Worm (Caenorhabditis elegans) whole organism, L4 larva: Measurements from ENCODE around the gene F11G11.5.
"Not testable (repeated sequence)": the region's sequence is repeated elsewhere in the genome, so short reads cannot be mapped to it uniquely, and the experiment has no call there.

Experiments used
- T20F7.1 ChIP-seq: fragments of 200-800 bp; sonication (Bioruptor generic); optimal IDR thresholded peaks from 2 replicates; lab custom pipeline; 2018; ENCODE audit warnings: mild to moderate bottlenecking, missing genetic modification characterization, missing compliant biosample characterization
- T26A8.4 ChIP-seq: fragments of 200-800 bp; sonication (Bioruptor generic); IDR thresholded peaks from 2 replicates; pipeline ENCODE4 v1.3.6; 2022; ENCODE audit warnings: missing genetic modification characterization, missing compliant biosample characterization
- Y105C5A.15 ChIP-seq: fragments of 200-800 bp; sonication (Bioruptor generic); IDR thresholded peaks from 2 replicates; pipeline ENCODE4 v1.3.6; 2022; ENCODE audit warnings: missing genetic modification characterization, missing compliant biosample characterization
- Y5F2A.4 ChIP-seq: fragments of 200-800 bp; sonication (Bioruptor generic); optimal IDR thresholded peaks from 2 replicates; lab custom pipeline; 2018; ENCODE audit warnings: mild to moderate bottlenecking, missing genetic modification characterization, missing compliant biosample characterization
- ZK337.2 ChIP-seq: fragments of 200-800 bp; sonication (Bioruptor generic); IDR thresholded peaks from 2 replicates; pipeline ENCODE4 v1.3.6; 2022; ENCODE audit warnings: missing genetic modification reagents, missing genetic modification characterization, missing compliant biosample characterization
- ZK546.5 ChIP-seq, 2 experiments: sonication (generic microtip); optimal IDR thresholded peaks; 2 replicates each; lab custom pipeline; 2017; ENCODE audit warnings: missing biosample characterization in 2 of 2, missing genetic modification characterization in 2 of 2
- aha-1 ChIP-seq: fragments of 150-350 bp; peaks from one replicate; lab custom pipeline; 2014; ENCODE audit warnings: missing biosample characterization, missing genetic modification characterization
- ama-1 ChIP-seq: fragments of 150-350 bp; optimal IDR thresholded peaks from 2 replicates; lab custom pipeline; 2014; ENCODE audit warnings: inconsistent platforms, mixed read lengths
- arid-1 ChIP-seq: fragments of 200-800 bp; sonication (Bioruptor generic); conservative IDR thresholded peaks from 2 replicates; pipeline ENCODE4 v1.3.6; 2022; ENCODE audit warnings: missing genetic modification reagents, missing genetic modification characterization, missing compliant biosample characterization
- ceh-62 ChIP-seq: sonication (generic microtip); optimal IDR thresholded peaks from 2 replicates; lab custom pipeline; 2017; ENCODE audit warnings: missing biosample characterization, missing genetic modification characterization
- daf-16 ChIP-seq, 3 experiments: sonication (generic microtip); optimal IDR thresholded peaks; 2 replicates each; lab custom pipeline; 2016 to 2017; ENCODE audit warnings: missing genetic modification characterization in 3 of 3, missing genetic modification reagents in 3 of 3, mild to moderate bottlenecking in 2 of 3, missing compliant biosample characterization in 2 of 3, missing biosample characterization in 1 of 3, moderate library complexity in 1 of 3
- daf-19 ChIP-seq: fragments of 200-800 bp; sonication (Bioruptor generic); conservative IDR thresholded peaks from 2 replicates; pipeline ENCODE4 v1.3.6; 2022; ENCODE audit warnings: missing genetic modification characterization, missing compliant biosample characterization
- daf-8 ChIP-seq: fragments of 200-800 bp; sonication (Bioruptor generic); IDR thresholded peaks from 2 replicates; pipeline ENCODE4 v1.3.6; 2022; ENCODE audit warnings: missing genetic modification characterization, missing compliant biosample characterization
- dmd-9 ChIP-seq: fragments of 200-800 bp; sonication (Bioruptor generic); IDR thresholded peaks from 2 replicates; pipeline ENCODE4 v1.3.6; 2022; ENCODE audit warnings: missing genetic modification reagents, missing genetic modification characterization, missing compliant biosample characterization
- dpl-1 ChIP-seq: fragments of 150-350 bp; optimal IDR thresholded peaks from 2 replicates; lab custom pipeline; 2014; ENCODE audit warnings: missing biosample characterization, missing genetic modification reagents, missing genetic modification characterization
- duxl-1 ChIP-seq: sonication (generic microtip); optimal IDR thresholded peaks from 2 replicates; lab custom pipeline; 2016; ENCODE audit warnings: mild to moderate bottlenecking, missing genetic modification characterization, moderate library complexity, missing compliant biosample characterization; ENCODE audit not compliant: poor library complexity
- dve-1 ChIP-seq: sonication (generic microtip); optimal IDR thresholded peaks from 2 replicates; lab custom pipeline; 2017; ENCODE audit warnings: antibody characterized with exemption, mild to moderate bottlenecking, missing genetic modification characterization, missing compliant biosample characterization; ENCODE audit not compliant: insufficient read depth
- egl-27 ChIP-seq: sonication (generic microtip); optimal IDR thresholded peaks from 3 replicates; lab custom pipeline; 2017; ENCODE audit warnings: missing biosample characterization, missing genetic modification reagents, missing genetic modification characterization
- egl-43 ChIP-seq: fragments of 200-800 bp; sonication (Bioruptor generic); IDR thresholded peaks from 2 replicates; pipeline ENCODE4 v1.3.6; 2022; ENCODE audit warnings: missing genetic modification reagents, missing genetic modification characterization, missing compliant biosample characterization
- hlh-11 ChIP-seq: fragments of 200-800 bp; sonication (Bioruptor generic); optimal IDR thresholded peaks from 2 replicates; lab custom pipeline; 2018; ENCODE audit warnings: mild to moderate bottlenecking, missing genetic modification characterization, missing compliant biosample characterization
- hlh-30 ChIP-seq: sonication (generic microtip); optimal IDR thresholded peaks from 2 replicates; lab custom pipeline; 2017; ENCODE audit warnings: antibody characterized with exemption, mild to moderate bottlenecking, missing genetic modification characterization, missing compliant biosample characterization; ENCODE audit not compliant: insufficient read depth
- hmg-1.1 ChIP-seq: fragments of 200-800 bp; sonication (Bioruptor generic); IDR thresholded peaks from 2 replicates; pipeline ENCODE4 v1.3.6; 2022; ENCODE audit warnings: missing genetic modification reagents, missing genetic modification characterization, missing compliant biosample characterization
- lin-13 ChIP-seq: fragments of 150-350 bp; optimal IDR thresholded peaks from 2 replicates; lab custom pipeline; 2014; ENCODE audit warnings: missing biosample characterization, missing genetic modification reagents, missing genetic modification characterization
- lin-39 ChIP-seq: fragments of 150-350 bp; optimal IDR thresholded peaks from 2 replicates; lab custom pipeline; 2014; ENCODE audit warnings: missing biosample characterization, missing genetic modification reagents, missing genetic modification characterization
- lsy-2 ChIP-seq, 2 experiments: fragments of 150-350 bp in 1 of 2; sonication (generic microtip) in 1 of 2; optimal IDR thresholded peaks; 2 replicates each; lab custom pipeline; 2014 to 2017; ENCODE audit warnings: missing biosample characterization in 2 of 2, missing genetic modification characterization in 2 of 2
- mdl-1 ChIP-seq, 2 experiments: fragments of 150-350 bp in 1 of 2; sonication (generic microtip) in 1 of 2; optimal IDR thresholded peaks; 2 replicates each; lab custom pipeline; 2014 to 2017; ENCODE audit warnings: missing biosample characterization in 2 of 2, missing genetic modification characterization in 2 of 2
- mdt-29 ChIP-seq: fragments of 200-800 bp; sonication (Bioruptor generic); IDR thresholded peaks from 2 replicates; pipeline ENCODE4 v1.3.6; 2022; ENCODE audit warnings: missing genetic modification reagents, missing genetic modification characterization, missing compliant biosample characterization
- mep-1 ChIP-seq: fragments of 150-350 bp; sonication (generic microtip); optimal IDR thresholded peaks from 3 replicates; lab custom pipeline; 2014; ENCODE audit warnings: missing biosample characterization, missing genetic modification characterization
- nhr-41 ChIP-seq: fragments of 200-800 bp; sonication (Bioruptor generic); IDR thresholded peaks from 2 replicates; pipeline ENCODE4 v1.3.6; 2022; ENCODE audit warnings: missing genetic modification reagents, missing genetic modification characterization, missing compliant biosample characterization
- nhr-48 ChIP-seq: sonication (generic microtip); optimal IDR thresholded peaks from 2 replicates; lab custom pipeline; 2016; ENCODE audit warnings: mild to moderate bottlenecking, missing genetic modification characterization, missing compliant biosample characterization
- nhr-6 ChIP-seq: fragments of 150-350 bp; optimal IDR thresholded peaks from 2 replicates; lab custom pipeline; 2014; ENCODE audit warnings: missing biosample characterization, missing genetic modification characterization
- nhr-76 ChIP-seq: fragments of 150-350 bp; optimal IDR thresholded peaks from 2 replicates; lab custom pipeline; 2014; ENCODE audit warnings: missing biosample characterization, missing genetic modification characterization
- nhr-77 ChIP-seq: fragments of 150-350 bp; optimal IDR thresholded peaks from 2 replicates; lab custom pipeline; 2014; ENCODE audit warnings: missing biosample characterization, missing genetic modification characterization
- rbr-2 ChIP-seq: sonication (generic microtip); optimal IDR thresholded peaks from 2 replicates; lab custom pipeline; 2016; ENCODE audit warnings: missing genotype, missing genetic modification characterization, missing compliant biosample characterization
- set-16 ChIP-seq: fragments of 200-800 bp; sonication (Bioruptor generic); IDR thresholded peaks from 2 replicates; pipeline ENCODE4 v1.3.6; 2022; ENCODE audit warnings: missing genetic modification reagents, missing genetic modification characterization, missing compliant biosample characterization
- skn-1 ChIP-seq: fragments of 150-350 bp; optimal IDR thresholded peaks from 2 replicates; lab custom pipeline; 2014; ENCODE audit warnings: missing biosample characterization, missing genetic modification characterization
- snpc-4 ChIP-seq: fragments of 150-350 bp; optimal IDR thresholded peaks from 2 replicates; lab custom pipeline; 2014; ENCODE audit warnings: missing biosample characterization, missing genetic modification characterization
- spr-1 ChIP-seq: sonication (generic microtip); optimal IDR thresholded peaks from 2 replicates; lab custom pipeline; 2016; ENCODE audit warnings: mild to moderate bottlenecking, missing genetic modification characterization, missing compliant biosample characterization
- spr-3 ChIP-seq: fragments of 200-800 bp; sonication (Bioruptor generic); optimal IDR thresholded peaks from 2 replicates; lab custom pipeline; 2018; ENCODE audit warnings: mild to moderate bottlenecking, missing genetic modification characterization, missing compliant biosample characterization
- zfp-3 ChIP-seq: fragments of 200-800 bp; sonication (Bioruptor generic); conservative IDR thresholded peaks from 2 replicates; pipeline ENCODE4 v1.3.6; 2022; ENCODE audit warnings: missing genetic modification reagents, missing genetic modification characterization, missing compliant biosample characterization
- zip-11 ChIP-seq: fragments of 200-800 bp; sonication (Bioruptor generic); IDR thresholded peaks from 2 replicates; pipeline ENCODE4 v1.3.6; 2022; ENCODE audit warnings: missing genetic modification characterization, missing compliant biosample characterization
- zip-2 ChIP-seq: fragments of 150-350 bp; optimal IDR thresholded peaks from 2 replicates; lab custom pipeline; 2014; ENCODE audit warnings: missing biosample characterization, missing genetic modification characterization

The F11G11.5 gene

DNA sequence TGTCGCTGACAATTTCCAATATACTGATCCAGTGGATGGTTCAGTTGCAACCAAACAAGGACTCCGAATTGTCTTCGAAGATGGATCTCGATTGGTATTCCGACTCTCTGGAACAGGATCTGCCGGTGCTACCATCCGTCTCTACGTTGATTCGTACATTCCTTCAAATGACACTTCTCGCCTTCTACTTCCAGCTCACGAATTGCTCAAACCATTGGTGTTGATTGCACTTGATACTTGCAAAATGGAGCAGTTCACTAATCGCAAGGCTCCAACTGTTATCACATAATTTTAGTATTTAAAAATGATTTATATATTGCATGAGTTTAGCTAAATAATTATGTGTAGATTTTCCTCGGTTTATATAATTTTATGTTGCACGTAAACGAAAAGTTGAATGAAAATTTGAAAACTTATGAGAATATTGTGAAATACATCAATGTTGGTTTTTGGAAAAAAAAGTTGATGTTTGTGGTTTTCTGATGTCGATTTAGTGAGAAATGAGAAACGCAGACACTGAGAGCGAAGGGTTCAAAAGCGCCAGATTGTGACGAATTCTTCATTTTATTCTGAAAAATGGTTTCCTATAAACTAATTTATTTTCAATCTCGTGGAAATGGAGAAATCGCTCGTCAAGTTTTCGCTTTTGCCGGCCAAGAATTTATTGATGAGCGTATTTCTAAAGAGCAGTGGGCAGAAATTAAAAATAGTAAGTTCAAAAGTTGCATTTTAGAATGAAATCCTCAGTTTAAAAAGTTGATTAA lies 33.5 kb downstream of the F11G11.5 start, which contains the start of gene gst-9 (continued):
- TF ChIP-seq T20F7.1 (GFP tag; lab: Kevin White, UChicago) (peak; percentile 13), daf-19 (GFP tag; lab: Robert Waterston, UW) (no peak), ceh-62 (tag; lab: Kevin White, UChicago) (no peak), mdl-1 (tag; optimal IDR thresholded peaks at IDR 0.05; lab: Kevin White, UChicago) (no peak), skn-1 (tag; lab: Kevin White, UChicago) (no peak), lin-39 (tag; lab: Kevin White, UChicago) (no peak)
- TF ChIP-seq, all 104 proteins: peak for 29

DNA sequence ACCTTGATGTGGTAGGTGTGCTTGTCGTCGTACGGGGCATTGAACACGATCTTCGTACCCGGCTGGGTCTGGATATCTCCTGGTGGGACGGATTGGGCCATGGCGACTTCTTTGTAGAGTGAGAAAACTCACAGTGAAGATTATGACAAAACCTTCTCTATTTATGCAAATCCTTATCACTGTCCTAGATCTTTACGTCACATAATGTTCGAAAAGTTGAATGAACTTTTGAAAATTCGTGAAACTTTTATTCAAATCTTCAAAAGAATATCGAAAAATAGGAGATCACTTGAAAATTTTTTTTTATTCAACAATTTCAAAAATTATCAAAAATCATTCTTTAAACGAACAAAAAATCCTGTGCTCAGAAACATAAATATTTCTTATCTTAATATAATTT lies 34.9 kb downstream of the F11G11.5 start, which contains the start of gene msp-33:
Gene msp-33 (minus strand): TSS at position 101 of the 400 bp plus-strand sequence.
- TF ChIP-seq egl-43 (GFP tag; lab: Robert Waterston, UW) (no peak), aha-1 (peak; percentile 1), nhr-77 (tag; lab: Kevin White, UChicago) (no peak), nhr-6 (tag; lab: Kevin White, UChicago) (no peak), ZK546.5 (tag; optimal IDR thresholded peaks at IDR 0.05; lab: Kevin White, UChicago) (no peak)

DNA sequence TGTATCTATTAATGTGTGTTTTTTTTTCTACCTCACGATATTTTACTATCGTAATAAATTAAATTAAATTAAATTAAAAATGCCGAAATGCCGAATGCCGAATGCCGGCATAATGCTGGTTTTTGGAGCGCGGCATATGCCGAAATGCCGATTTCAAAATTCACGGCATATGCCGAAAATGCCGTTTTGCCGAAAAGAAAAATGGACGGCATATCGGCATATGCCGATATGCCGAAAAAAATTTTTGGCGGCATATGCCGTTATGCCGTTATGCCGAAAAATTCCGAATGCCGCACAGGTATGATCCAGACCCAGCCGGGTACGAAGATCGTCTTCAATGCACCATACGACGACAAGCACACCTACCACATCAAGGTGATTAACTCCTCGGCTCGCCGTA lies 40.8 kb downstream of the F11G11.5 start, which contains the start of gene msp-32:
Gene msp-32 (plus strand): TSS at position 301 of the 400 bp plus-strand sequence.
- not testable (repeated sequence) for TF ChIP-seq hlh-30 (tag; lab: Kevin White, UChicago); arid-1 (GFP tag; lab: Robert Waterston, UW); zip-11 (GFP tag; lab: Robert Waterston, UW)
- TF ChIP-seq, all 104 proteins: peak for 0; not testable (repeated sequence) for 104

ce11 chrII:4902035-4902434 lies 44.3 kb downstream of the F11G11.5 start, which contains the start of gene R05F9.9:
TSS of gene R05F9.9 (minus strand) at chrII:4902100.
- TF ChIP-seq zfp-3 (GFP tag; lab: Robert Waterston, UW) (no peak), lsy-2 (tag; optimal IDR thresholded peaks at IDR 0.05; lab: Kevin White, UChicago) (peak in 1 of 2 experiments; percentile 75), set-16 (no peak), egl-43 (GFP tag; lab: Robert Waterston, UW) (no peak), ZK337.2 (GFP tag; lab: Robert Waterston, UW) (no peak), dpl-1 (GFP tag; lab: Kevin White, UChicago) (peak; percentile 54), mdt-29 (GFP tag; lab: Robert Waterston, UW) (no peak), rbr-2 (tag; lab: Kevin White, UChicago) (peak; percentile 27), hmg-1.1 (GFP tag; lab: Robert Waterston, UW) (no peak), daf-16 (GFP tag; optimal IDR thresholded peaks at IDR 0.05; lab: Kevin White, UChicago) (no peak), daf-16 (tag; optimal IDR thresholded peaks at IDR 0.05; lab: Kevin White, UChicago) (peak; percentile 29), daf-19 (GFP tag; lab: Robert Waterston, UW) (0 out of 2 replicates have a peak, but pooled peaks have one; percentile 33), daf-8 (GFP tag; lab: Robert Waterston, UW) (no peak), egl-27 (no peak), mep-1 (peak; percentile 70), zip-11 (GFP tag; lab: Robert Waterston, UW) (no peak), nhr-76 (tag; lab: Kevin White, UChicago) (no peak), duxl-1 (no peak), spr-1 (tag; lab: Kevin White, UChicago) (peak; percentile 28), hlh-11 (tag; lab: Kevin White, UChicago) (peak; percentile 5), dve-1 (peak; percentile 58), nhr-48 (tag; lab: Kevin White, UChicago) (peak; percentile 1), zip-2 (tag; lab: Kevin White, UChicago) (no peak), lin-13 (GFP tag; lab: Kevin White, UChicago) (peak; percentile 46), T20F7.1 (GFP tag; lab: Kevin White, UChicago) (peak; percentile 66), spr-3 (GFP tag; lab: Kevin White, UChicago) (no peak), dmd-9 (GFP tag; lab: Robert Waterston, UW) (no peak), ama-1 (lab: Kevin White, UChicago) (peak; percentile 62), Y105C5A.15 (GFP tag; lab: Robert Waterston, UW) (no peak), lin-39 (tag; lab: Kevin White, UChicago) (no peak), snpc-4 (tag; lab: Kevin White, UChicago) (no peak), Y5F2A.4 (no peak), nhr-41 (no peak), T26A8.4 (GFP tag; lab: Robert Waterston, UW) (0 out of 2 replicates have a peak, but pooled peaks have one; percentile 13), ceh-62 (tag; lab: Kevin White, UChicago) (no peak)
